Fruit fly (Drosophila melanogaster) whole organism, larva: Measurements from ENCODE around the gene CG5346.

Source experiments
- noc ChIP-seq: fragments of 200-800 bp; sonication (Bioruptor generic); optimal IDR thresholded peaks from 3 replicates; lab custom pipeline; 2019; ENCODE audit warnings: missing biosample characterization, mild to moderate bottlenecking, missing genetic modification characterization, moderate library complexity

The CG5346 gene

dm6 chr3R:22524344-22525072 is 4.0 kb downstream of the CG5346 start:
- no peak for TF ChIP-seq noc (tag; lab: Kevin White, UChicago)

- peak; percentile 32 for TF ChIP-seq noc (tag; lab: Kevin White, UChicago)
These were observed 5.6 kb downstream of the CG5346 start for dm6 chr3R:22522859-22523258.

- TF ChIP-seq noc (tag; lab: Kevin White, UChicago): no peak
These were observed 6.4 kb downstream of the CG5346 start for dm6 chr3R:22522042-22522441.

dm6 chr3R:22520481-22520880 is 8.0 kb downstream of the CG5346 start:
- peak; percentile 33 for TF ChIP-seq noc (tag; lab: Kevin White, UChicago)

- TF ChIP-seq noc (tag; lab: Kevin White, UChicago): no peak
These were observed 9.7 kb downstream of the CG5346 start for dm6 chr3R:22518760-22519159.

dm6 chr3R:22518285-22518684 is 10.2 kb downstream of the CG5346 start:
- TF ChIP-seq noc (tag; lab: Kevin White, UChicago): peak; percentile 70

- no peak for TF ChIP-seq noc (tag; lab: Kevin White, UChicago)
These were observed 13.1 kb downstream of the CG5346 start for dm6 chr3R:22515384-22515783.

- no peak for TF ChIP-seq noc (tag; lab: Kevin White, UChicago)
These were observed 24.8 kb downstream of the CG5346 start for dm6 chr3R:22503630-22504029.

- no peak for TF ChIP-seq noc (tag; lab: Kevin White, UChicago)
These were observed 31.4 kb downstream of the CG5346 start, which contains the start of gene Octbeta1R for dm6 chr3R:22497025-22497424. Gene Octbeta1R (plus strand): TSS chr3R:22497215.

dm6 chr3R:22494523-22495309 is 33.7 kb downstream of the CG5346 start:
- peak; percentile 68 for TF ChIP-seq noc (tag; lab: Kevin White, UChicago)

- TF ChIP-seq noc (tag; lab: Kevin White, UChicago): no peak
These were observed 35.7 kb downstream of the CG5346 start, which contains the start of gene tHMG2 for dm6 chr3R:22492767-22493166. Gene tHMG2 (plus strand): TSS chr3R:22492953.

dm6 chr3R:22491088-22491879 is 37.2 kb downstream of the CG5346 start, which contains the start of the genes CCT1 and tHMG1:
Gene CCT1 (minus strand): TSS chr3R:22491439.
Gene tHMG1 (plus strand): TSS chr3R:22491829.
- no peak for TF ChIP-seq noc (tag; lab: Kevin White, UChicago)

dm6 chr3R:22488855-22489254 is 39.6 kb downstream of the CG5346 start, which contains the start of gene CG5376:
Gene CG5376 (minus strand): TSS chr3R:22488955.
- TF ChIP-seq noc (tag; lab: Kevin White, UChicago): no peak

- no peak for TF ChIP-seq noc (tag; lab: Kevin White, UChicago)
These were observed 41.4 kb downstream of the CG5346 start, which contains the start of gene Pfdn5 for dm6 chr3R:22487037-22487492. Gene Pfdn5 (plus strand): TSS chr3R:22487039.

- no peak for TF ChIP-seq noc (tag; lab: Kevin White, UChicago)
These were observed 44.9 kb downstream of the CG5346 start for dm6 chr3R:22483537-22483936.
